Worm (Caenorhabditis elegans) whole organism, mixed stage, embryonic: ENCODE measurements around the gene B0563.10.

Experiments
- nhr-237 ChIP-seq: fragments of 150-350 bp; optimal IDR thresholded peaks from 2 replicates; lab custom pipeline; 2014; ENCODE audit warnings: missing biosample characterization, missing genetic modification characterization
- nhr-76 ChIP-seq: sonication (generic microtip); optimal IDR thresholded peaks from 2 replicates; lab custom pipeline; 2017; ENCODE audit warnings: missing biosample characterization, missing genetic modification characterization
- pha-4 ChIP-seq: fragments of 150-350 bp; optimal IDR thresholded peaks from 2 replicates; lab custom pipeline; 2018; ENCODE audit warnings: missing biosample characterization, missing genetic modification reagents, missing genetic modification characterization
- unc-39 ChIP-seq: fragments of 150-350 bp; optimal IDR thresholded peaks from 2 replicates; lab custom pipeline; 2014; ENCODE audit warnings: missing biosample characterization, missing genetic modification characterization

ce11 chrX:9210086-9210485 is 43.0 kb upstream of the B0563.10 start:
- no peak for TF ChIP-seq unc-39 (tag; lab: Kevin White, UChicago)
- no peak for TF ChIP-seq nhr-237 (tag; lab: Kevin White, UChicago)
- TF ChIP-seq nhr-76 (tag; lab: Kevin White, UChicago): no peak
- TF ChIP-seq pha-4: no peak
